Worm (Caenorhabditis elegans): ENCODE results near the gene mom-2.

Gene mom-2

ce11 chrV:8345436-8345835, 10.4 kb upstream of the mom-2 start, which contains the start of gene C08D8.1:
C08D8.1 (plus strand) TSS chrV:8345759.
- TF ChIP-seq lin-54 (GFP tag; optimal IDR thresholded peaks at IDR 0.05) (no peak), nfya-2 (GFP tag; IDR thresholded peaks at IDR 0.05) (no peak), B0035.1 (tag; optimal IDR thresholded peaks at IDR 0.05) (no peak), egl-44 (GFP tag; IDR thresholded peaks at IDR 0.05) (no peak), C06A6.2 (GFP tag; conservative IDR thresholded peaks at IDR 0.05) (no peak), tbp1 (GFP tag; optimal IDR thresholded peaks at IDR 0.05) (no peak), aptf-2 (GFP tag; conservative IDR thresholded peaks at IDR 0.05) (no peak), ets-4 (GFP tag; optimal IDR thresholded peaks at IDR 0.05) (no peak), mxl-1 (tag; optimal IDR thresholded peaks at IDR 0.05) (no peak), pha-4 (tag; optimal IDR thresholded peaks at IDR 0.05) (no peak), hmg-20 (GFP tag; IDR thresholded peaks at IDR 0.05) (no peak), F52B5.7 (tag; optimal IDR thresholded peaks at IDR 0.05) (no peak), ccch-3 (GFP tag; optimal IDR thresholded peaks at IDR 0.05) (no peak), ztf-18 (tag; optimal IDR thresholded peaks at IDR 0.05) (no peak), B0336.3 (GFP tag; IDR thresholded peaks at IDR 0.05) (no peak), mcd-1 (GFP tag; IDR thresholded peaks at IDR 0.05) (no peak), D2030.7 (GFP tag; IDR thresholded peaks at IDR 0.05) (no peak)

- no peak for TF ChIP-seq zfh-2 (GFP tag; conservative IDR thresholded peaks at IDR 0.05)
- no peak for TF ChIP-seq fkh-3 (tag; optimal IDR thresholded peaks at IDR 0.05)
- TF ChIP-seq K12H6.12 (tag; optimal IDR thresholded peaks at IDR 0.05), result peak; percentile 28
- TF ChIP-seq ztf-28 (GFP tag; IDR thresholded peaks at IDR 0.05), result 0 out of 2 replicates have a peak, but pooled peaks have one; percentile 56
- no peak for TF ChIP-seq ceh-79 (tag; optimal IDR thresholded peaks at IDR 0.05)
- peak; percentile 68 for TF ChIP-seq akir-1 (GFP tag; optimal IDR thresholded peaks at IDR 0.05)
- TF ChIP-seq cebp-1 (GFP tag; IDR thresholded peaks at IDR 0.05), result no peak
- TF ChIP-seq cebp-1 (tag; optimal IDR thresholded peaks at IDR 0.05), result peak; percentile 76
- TF ChIP-seq madf-6 (GFP tag; IDR thresholded peaks at IDR 0.05), result peak; percentile 93
- TF ChIP-seq bed-2 (GFP tag; IDR thresholded peaks at IDR 0.05), result 0 out of 2 replicates have a peak, but pooled peaks have one; percentile 16
- peak; percentile 95 for TF ChIP-seq rcor-1 (GFP tag; IDR thresholded peaks at IDR 0.05)
- TF ChIP-seq attf-3 (GFP tag; conservative IDR thresholded peaks at IDR 0.05), result 0 out of 2 replicates have a peak, but pooled peaks have one; percentile 29
- peak; percentile 86 for TF ChIP-seq egl-44 (GFP tag; IDR thresholded peaks at IDR 0.05)
- TF ChIP-seq madf-3 (GFP tag; IDR thresholded peaks at IDR 0.05), result peak; percentile 67; the same call in 1 of the 2 replicates
- TF ChIP-seq die-1 (tag; optimal IDR thresholded peaks at IDR 0.05), result peak; percentile 55
- no peak for TF ChIP-seq F57C9.4 (tag; optimal IDR thresholded peaks at IDR 0.05)
- no peak for TF ChIP-seq ztf-6 (GFP tag; IDR thresholded peaks at IDR 0.05)
- peak; percentile 66 for TF ChIP-seq ceh-100 (GFP tag; IDR thresholded peaks at IDR 0.05)
- TF ChIP-seq unc-62 (GFP tag; optimal IDR thresholded peaks at IDR 0.05), result no peak
- peak; percentile 70 for TF ChIP-seq ZK185.1 (tag; optimal IDR thresholded peaks at IDR 0.05; ENCODE audit: poor library complexity, severe bottlenecking)
- TF ChIP-seq lin-40 (tag; optimal IDR thresholded peaks at IDR 0.05), result peak; percentile 81
- TF ChIP-seq ceh-27 (GFP tag; optimal IDR thresholded peaks at IDR 0.05), result peak; percentile 67
- 0 out of 2 replicates have a peak, but pooled peaks have one; percentile 49 for TF ChIP-seq B0019.2 (GFP tag; conservative IDR thresholded peaks at IDR 0.05)
- no peak for TF ChIP-seq nfya-1 (tag; optimal IDR thresholded peaks at IDR 0.05; ENCODE audit: borderline replicate concordance, insufficient read depth)
- TF ChIP-seq ztf-18 (tag; optimal IDR thresholded peaks at IDR 0.05), result peak; percentile 88
- TF ChIP-seq atf-7 (tag; optimal IDR thresholded peaks at IDR 0.05), result peak; percentile 65
- no peak for TF ChIP-seq F37B4.10 (GFP tag; IDR thresholded peaks at IDR 0.05)
- TF ChIP-seq gei-17 (GFP tag; optimal IDR thresholded peaks at IDR 0.05), result peak; percentile 65
- TF ChIP-seq lin-35 (GFP tag; optimal IDR thresholded peaks at IDR 0.05), result peak in 2 of 3 experiments; percentile 16 to 80
- peak; percentile 96 for TF ChIP-seq dox-1 (GFP tag; IDR thresholded peaks at IDR 0.05)
- TF ChIP-seq lir-1 (GFP tag; conservative IDR thresholded peaks at IDR 0.05), result 0 out of 2 replicates have a peak, but pooled peaks have one; percentile 10
- no peak for TF ChIP-seq F57A8.1 (GFP tag; optimal IDR thresholded peaks at IDR 0.05)
- TF ChIP-seq efl-1 (GFP tag; optimal IDR thresholded peaks at IDR 0.05), result peak; percentile 19
- TF ChIP-seq C06A6.2 (GFP tag; conservative IDR thresholded peaks at IDR 0.05), result 0 out of 2 replicates have a peak, but pooled peaks have one; percentile 25
These were observed 6.8 kb upstream of the mom-2 start for ce11 chrV:8348959-8349389.

Data from whole organism, young adult.